Fruit fly (Drosophila melanogaster) whole organism, embryonic: ENCODE data around the gene CG5386.

Experiments used
- Antp ChIP-seq: fragments of 200-800 bp; sonication (Bioruptor generic); optimal IDR thresholded peaks from 3 replicates; lab custom pipeline; 2016; ENCODE audit warnings: missing biosample characterization, missing genetic modification characterization
- Atf3 ChIP-seq: fragments of 200-800 bp; sonication (Bioruptor generic); optimal IDR thresholded peaks from 3 replicates; lab custom pipeline; 2016; ENCODE audit warnings: missing biosample characterization, missing genetic modification characterization
- BEAF-32 ChIP-seq: fragments of 200-800 bp; sonication (Bioruptor generic); optimal IDR thresholded peaks from 3 replicates; lab custom pipeline; 2017; ENCODE audit warnings: missing biosample characterization, missing genetic modification characterization, mild to moderate bottlenecking, moderate library complexity, missing genetic modification reagents
- Bdp1 ChIP-seq: fragments of 200-800 bp; sonication (Bioruptor generic); optimal IDR thresholded peaks from 3 replicates; lab custom pipeline; 2016; ENCODE audit warnings: missing biosample characterization, missing genetic modification characterization
- CG10431 ChIP-seq: fragments of 200-800 bp; sonication (Bioruptor generic); optimal IDR thresholded peaks from 3 replicates; lab custom pipeline; 2018; ENCODE audit warnings: missing biosample characterization, mild to moderate bottlenecking, missing genetic modification characterization
- CG11504 ChIP-seq: fragments of 200-800 bp; sonication (Bioruptor generic); optimal IDR thresholded peaks from 3 replicates; lab custom pipeline; 2019; ENCODE audit warnings: missing biosample characterization, mild to moderate bottlenecking, missing genetic modification characterization, moderate library complexity
- CG11560 ChIP-seq: fragments of 200-800 bp; sonication (Bioruptor generic); IDR thresholded peaks from 3 replicates; pipeline ENCODE4 v1.3.6; 2022; ENCODE audit warnings: missing biosample characterization, missing genetic modification characterization
- CG12219 ChIP-seq: fragments of 200-800 bp; sonication (Bioruptor generic); optimal IDR thresholded peaks from 3 replicates; lab custom pipeline; 2018; ENCODE audit warnings: missing biosample characterization, mild to moderate bottlenecking, missing genetic modification characterization
- CG13624 ChIP-seq: fragments of 200-800 bp; sonication (Bioruptor generic); optimal IDR thresholded peaks from 2 replicates; lab custom pipeline; 2016; ENCODE audit warnings: missing biosample characterization, missing genetic modification characterization
- CG14441 ChIP-seq: fragments of 200-800 bp; sonication (Bioruptor generic); IDR thresholded peaks from 2 replicates; pipeline ENCODE4 v1.3.6; 2022; ENCODE audit warnings: missing biosample characterization, missing genetic modification characterization
- CG14965 ChIP-seq: fragments of 200-800 bp; sonication (Bioruptor generic); optimal IDR thresholded peaks from 2 replicates; lab custom pipeline; 2016; ENCODE audit warnings: missing biosample characterization, missing genetic modification characterization, borderline replicate concordance
- CG17186 ChIP-seq: fragments of 200-800 bp; sonication (Bioruptor generic); optimal IDR thresholded peaks from 3 replicates; lab custom pipeline; 2017; ENCODE audit warnings: missing biosample characterization, missing genetic modification reagents, missing genetic modification characterization
- CG17361 ChIP-seq: fragments of 200-800 bp; sonication (Bioruptor generic); IDR thresholded peaks from 3 replicates; pipeline ENCODE4 v1.3.6; 2022; ENCODE audit warnings: missing biosample characterization, missing genetic modification characterization
- CG17612 ChIP-seq: fragments of 200-800 bp; sonication (Bioruptor generic); IDR thresholded peaks from 2 replicates; pipeline ENCODE4 v1.3.6; 2022; ENCODE audit warnings: missing biosample characterization, missing genetic modification characterization
- CG2678 ChIP-seq: fragments of 200-800 bp; sonication (Bioruptor generic); optimal IDR thresholded peaks from 3 replicates; lab custom pipeline; 2019; ENCODE audit warnings: missing biosample characterization, mild to moderate bottlenecking, missing genetic modification characterization, moderate library complexity
- CG30431 ChIP-seq: fragments of 200-800 bp; sonication (Bioruptor generic); optimal IDR thresholded peaks from 2 replicates; lab custom pipeline; 2017; ENCODE audit warnings: missing biosample characterization, missing genetic modification characterization
- CG3065 ChIP-seq: fragments of 200-800 bp; sonication (Bioruptor generic); optimal IDR thresholded peaks from 2 replicates; lab custom pipeline; 2016; ENCODE audit warnings: missing biosample characterization, missing genetic modification characterization
- CG3163 ChIP-seq: fragments of 200-800 bp; sonication (Bioruptor generic); optimal IDR thresholded peaks from 3 replicates; lab custom pipeline; 2016; ENCODE audit warnings: missing biosample characterization, missing genetic modification characterization
- CG7372 ChIP-seq: fragments of 200-800 bp; sonication (Bioruptor generic); IDR thresholded peaks from 2 replicates; pipeline ENCODE4 v1.3.6; 2022; ENCODE audit warnings: missing biosample characterization, missing genetic modification characterization
- CG7928 ChIP-seq: fragments of 200-800 bp; sonication (Bioruptor generic); optimal IDR thresholded peaks from 2 replicates; lab custom pipeline; 2017; ENCODE audit warnings: missing biosample characterization, mild to moderate bottlenecking, missing genetic modification characterization
- CG7963 ChIP-seq: fragments of 200-800 bp; sonication (Bioruptor generic); IDR thresholded peaks from 3 replicates; pipeline ENCODE4 v1.3.6; 2022; ENCODE audit warnings: missing biosample characterization, missing genetic modification characterization; ENCODE audit not compliant: partially characterized antibody
- CG8924 ChIP-seq: fragments of 200-800 bp; optimal IDR thresholded peaks from 3 replicates; lab custom pipeline; 2019; ENCODE audit warnings: missing biosample characterization, mild to moderate bottlenecking, missing genetic modification characterization, moderate library complexity
- Camta ChIP-seq: fragments of 200-800 bp; sonication (Bioruptor generic); optimal IDR thresholded peaks from 2 replicates; lab custom pipeline; 2016; ENCODE audit warnings: missing biosample characterization, missing genetic modification characterization
- Chrac-16 ChIP-seq: fragments of 200-800 bp; sonication (Bioruptor generic); optimal IDR thresholded peaks from 3 replicates; lab custom pipeline; 2016; ENCODE audit warnings: missing biosample characterization, missing genetic modification characterization
- Dek ChIP-seq: fragments of 200-800 bp; sonication (Bioruptor generic); optimal IDR thresholded peaks from 3 replicates; lab custom pipeline; 2019; ENCODE audit warnings: missing biosample characterization, mild to moderate bottlenecking, missing genetic modification characterization, moderate library complexity
- Hr3 ChIP-seq: fragments of 200-800 bp; sonication (Bioruptor generic); optimal IDR thresholded peaks from 3 replicates; lab custom pipeline; 2016; ENCODE audit warnings: missing biosample characterization, missing genetic modification characterization
- Hr39 ChIP-seq: fragments of >200 bp; optimal IDR thresholded peaks from 2 replicates; lab custom pipeline; 2017
- Hr78 ChIP-seq, 2 experiments: fragments of 200-800 bp in 1 of 2; fragments of >200 bp in 1 of 2; sonication (Bioruptor generic) in 1 of 2; optimal IDR thresholded peaks; 2 replicates each; lab custom pipeline; 2017 to 2019; ENCODE audit warnings: missing biosample characterization in 2 of 2, missing genetic modification characterization in 2 of 2, mild to moderate bottlenecking in 1 of 2, moderate library complexity in 1 of 2
- Kr ChIP-seq: fragments of 200-800 bp; sonication (Bioruptor generic); optimal IDR thresholded peaks from 2 replicates; lab custom pipeline; 2017; ENCODE audit warnings: missing biosample characterization, mild to moderate bottlenecking, missing genetic modification characterization
- MESR4 ChIP-seq: fragments of 200-800 bp; sonication (Bioruptor generic); optimal IDR thresholded peaks from 2 replicates; lab custom pipeline; 2018; ENCODE audit warnings: missing biosample characterization, mild to moderate bottlenecking, missing genetic modification characterization, moderate library complexity
- Nf-YB ChIP-seq: fragments of 200-800 bp; sonication (Bioruptor generic); optimal IDR thresholded peaks from 3 replicates; lab custom pipeline; 2019; ENCODE audit warnings: missing biosample characterization, mild to moderate bottlenecking, missing genetic modification characterization, moderate library complexity
- Oli ChIP-seq: fragments of 200-800 bp; sonication (Bioruptor generic); optimal IDR thresholded peaks from 2 replicates; lab custom pipeline; 2018; ENCODE audit warnings: missing biosample characterization, mild to moderate bottlenecking, missing genetic modification characterization, moderate library complexity
- Sry-δ ChIP-seq: fragments of 200-800 bp; sonication (Bioruptor generic); optimal IDR thresholded peaks from 2 replicates; lab custom pipeline; 2016; ENCODE audit warnings: missing biosample characterization, missing genetic modification characterization
- corto ChIP-seq: fragments of 200-800 bp; sonication (Bioruptor generic); optimal IDR thresholded peaks from 2 replicates; lab custom pipeline; 2016; ENCODE audit warnings: missing biosample characterization, mild to moderate bottlenecking, missing genetic modification characterization, moderate library complexity
- dan ChIP-seq: fragments of 200-800 bp; sonication (Bioruptor generic); IDR thresholded peaks from 2 replicates; pipeline ENCODE4 v1.3.6; 2022; ENCODE audit warnings: missing biosample characterization, missing genetic modification characterization
- exex ChIP-seq: fragments of 200-800 bp; sonication (Bioruptor generic); optimal IDR thresholded peaks from 4 replicates; lab custom pipeline; 2018; ENCODE audit warnings: missing biosample characterization, mild to moderate bottlenecking, missing genetic modification characterization, moderate library complexity
- lov ChIP-seq, 2 experiments: fragments of 200-800 bp in 1 of 2; fragments of >200 bp in 1 of 2; sonication (Bioruptor generic) in 1 of 2; IDR thresholded peaks in 1 of 2; optimal IDR thresholded peaks in 1 of 2; 2 replicates in 1 of 2; 3 replicates in 1 of 2; pipeline versions ENCODE4 v1.3.6 to Lab custom; 2017 to 2022; ENCODE audit warnings: missing biosample characterization in 1 of 2, missing genetic modification characterization in 1 of 2
- luna ChIP-seq: fragments of 200-800 bp; sonication (Bioruptor generic); optimal IDR thresholded peaks from 2 replicates; lab custom pipeline; 2016; ENCODE audit warnings: missing biosample characterization, missing genetic modification characterization
- mam ChIP-seq: fragments of 200-800 bp; sonication (Bioruptor generic); optimal IDR thresholded peaks from 3 replicates; lab custom pipeline; 2016; ENCODE audit warnings: missing biosample characterization, missing genetic modification characterization
- nerfin-2 ChIP-seq: fragments of 200-800 bp; sonication (Bioruptor generic); IDR thresholded peaks from 2 replicates; pipeline ENCODE4 v1.3.6; 2022; ENCODE audit warnings: missing biosample characterization, missing genetic modification characterization; ENCODE audit not compliant: partially characterized antibody
- odd ChIP-seq: fragments of 200-800 bp; sonication (Bioruptor generic); optimal IDR thresholded peaks from 2 replicates; lab custom pipeline; 2017; ENCODE audit warnings: missing biosample characterization, mild to moderate bottlenecking, missing genetic modification characterization
- peb ChIP-seq: fragments of 200-800 bp; sonication (Bioruptor generic); IDR thresholded peaks from 2 replicates; pipeline ENCODE4 v1.3.6; 2022; ENCODE audit warnings: missing biosample characterization, missing genetic modification characterization
- pnt ChIP-seq: fragments of 200-800 bp; sonication (Bioruptor generic); optimal IDR thresholded peaks from 3 replicates; lab custom pipeline; 2016; ENCODE audit warnings: missing biosample characterization, missing genetic modification characterization
- pum ChIP-seq: fragments of 200-800 bp; sonication (Bioruptor generic); optimal IDR thresholded peaks from 2 replicates; lab custom pipeline; 2016; ENCODE audit warnings: missing biosample characterization, missing genetic modification characterization
- sim ChIP-seq: fragments of 200-800 bp; sonication (Bioruptor generic); IDR thresholded peaks from 2 replicates; pipeline ENCODE4 v1.3.6; 2022; ENCODE audit warnings: missing biosample characterization, missing genetic modification characterization
- slbo ChIP-seq: fragments of 200-800 bp; sonication (Bioruptor generic); IDR thresholded peaks from 2 replicates; pipeline ENCODE4 v1.3.6; 2022; ENCODE audit warnings: missing biosample characterization, missing genetic modification characterization
- stc ChIP-seq: fragments of 200-800 bp; sonication (Bioruptor generic); IDR thresholded peaks from 2 replicates; pipeline ENCODE4 v1.3.6; 2022; ENCODE audit warnings: missing biosample characterization, missing genetic modification characterization
- tgo ChIP-seq: fragments of 200-800 bp; sonication (Bioruptor generic); IDR thresholded peaks from 3 replicates; pipeline ENCODE4 v1.3.6; 2022; ENCODE audit warnings: missing biosample characterization, missing genetic modification characterization
- trh ChIP-seq: fragments of 200-800 bp; sonication (Bioruptor generic); optimal IDR thresholded peaks from 2 replicates; lab custom pipeline; 2016; ENCODE audit warnings: missing biosample characterization, missing genetic modification characterization

CG5386 gene

DNA sequence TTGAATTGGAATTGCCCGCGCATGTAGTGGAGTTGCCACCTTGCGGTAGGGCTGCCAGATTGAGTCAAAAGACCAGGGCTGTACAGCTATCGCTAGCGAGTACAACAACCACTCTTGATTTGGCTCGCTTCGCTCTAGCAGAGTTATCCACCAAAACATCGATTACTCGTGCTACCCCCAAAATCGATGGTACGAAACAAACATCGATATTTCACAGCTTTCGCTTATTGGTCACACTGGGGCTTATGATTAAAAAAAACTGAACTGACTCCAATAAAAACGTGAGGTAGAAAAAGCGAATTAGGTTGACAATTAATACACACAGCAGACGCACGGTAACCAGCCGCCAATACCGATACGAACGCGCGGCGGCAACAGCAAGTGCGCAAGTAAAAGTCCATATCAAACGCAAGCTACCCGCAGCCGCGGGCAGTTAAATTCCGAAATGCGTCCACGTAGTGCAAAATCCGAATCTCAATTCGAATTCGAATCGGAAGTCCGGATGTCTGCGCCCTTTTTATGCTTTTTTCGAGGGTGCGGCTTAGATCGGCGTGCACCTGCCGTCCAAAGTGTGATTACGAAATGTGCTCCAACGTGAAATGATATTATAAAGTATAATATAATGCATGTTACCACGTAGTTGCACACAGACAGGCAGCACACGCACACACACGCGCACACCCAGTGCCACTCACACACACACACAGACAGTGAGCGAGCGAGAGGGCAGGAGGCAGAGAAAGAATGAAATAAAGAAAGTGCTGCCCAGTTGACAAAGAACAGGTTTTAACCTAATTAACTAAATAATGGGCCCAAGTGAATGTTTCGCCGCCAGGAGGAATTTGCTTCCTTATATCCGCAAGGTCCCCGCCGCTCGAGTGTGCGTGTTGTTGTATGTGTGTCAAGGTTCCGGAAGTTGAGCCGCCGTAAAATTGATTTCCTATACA lies 14.7 kb upstream of the CG5386 start, which contains the start of gene Sar1 (continued):
- TF ChIP-seq CG30431 (no peak), luna (GFP tag; lab: Kevin White, UChicago) (no peak), CG12219 (GFP tag; lab: Kevin White, UChicago) (no peak), CG13624 (GFP tag; lab: Kevin White, UChicago) (peak; percentile 47), CG7372 (GFP tag; lab: Robert Waterston, UW) (no peak), Hr3 (GFP tag; lab: Kevin White, UChicago) (peak; percentile 12), pum (GFP tag; lab: Kevin White, UChicago) (no peak), Oli (no peak), odd (GFP tag; lab: Kevin White, UChicago) (peak; percentile 35), CG8924 (peak; percentile 22), pnt (GFP tag; lab: Kevin White, UChicago) (no peak), Antp (GFP tag; lab: Kevin White, UChicago) (peak; percentile 33), CG11560 (tag; lab: Robert Waterston, UW) (peak; percentile 89), corto (GFP tag; lab: Kevin White, UChicago) (no peak), CG17612 (GFP tag; lab: Robert Waterston, UW) (no peak), tgo (GFP tag; lab: Robert Waterston, UW) (no peak), CG3065 (GFP tag; lab: Kevin White, UChicago) (peak; percentile 18), Hr78 (GFP tag; optimal IDR thresholded peaks at IDR 0.05; lab: Kevin White, UChicago) (no peak), Nf-YB (GFP tag; lab: Kevin White, UChicago) (no peak), Hr39 (no peak), sim (GFP tag; lab: Robert Waterston, UW) (no peak), CG7928 (GFP tag; lab: Kevin White, UChicago) (peak; percentile 97), CG2678 (no peak), Atf3 (no peak), dan (no peak), Kr (GFP tag; lab: Kevin White, UChicago) (no peak), CG3163 (GFP tag; lab: Kevin White, UChicago) (peak; percentile 60), CG14965 (GFP tag; lab: Kevin White, UChicago) (peak; percentile 12), CG7963 (GFP tag; lab: Robert Waterston, UW) (peak; percentile 78), MESR4 (peak; percentile 86), Bdp1 (GFP tag; lab: Kevin White, UChicago) (no peak), CG11504 (tag; lab: Kevin White, UChicago) (peak; percentile 79), peb (GFP tag; lab: Robert Waterston, UW) (no peak), Dek (tag; lab: Kevin White, UChicago) (peak; percentile 41), trh (GFP tag; lab: Kevin White, UChicago) (no peak), BEAF-32 (GFP tag; lab: Kevin White, UChicago) (peak; percentile 99), mam (GFP tag; lab: Kevin White, UChicago) (peak; percentile 46), Chrac-16 (no peak), CG17361 (GFP tag; lab: Robert Waterston, UW) (peak; percentile 19; the same call in 1 of the 3 replicates), exex (tag; lab: Kevin White, UChicago) (no peak), CG17186 (GFP tag; lab: Kevin White, UChicago) (peak; percentile 64), Camta (GFP tag; lab: Kevin White, UChicago) (peak; percentile 35), nerfin-2 (GFP tag; lab: Robert Waterston, UW) (peak; percentile 59; the same call in 1 of the 2 replicates), stc (GFP tag; lab: Robert Waterston, UW) (no peak), CG10431 (GFP tag; lab: Kevin White, UChicago) (no peak), Sry-δ (GFP tag; lab: Kevin White, UChicago) (peak; percentile 92), CG14441 (GFP tag; lab: Robert Waterston, UW) (no peak), slbo (peak; percentile 67), lov (optimal IDR thresholded peaks at IDR 0.05; lab: Kevin White, UChicago) (no peak), lov (GFP tag; IDR thresholded peaks at IDR 0.05; lab: Robert Waterston, UW) (no peak)
